Fruit fly (Drosophila melanogaster): ENCODE data around the gene Ama.
A peak's percentile ranks its signal among the peaks of the same experiment; 100 is the strongest.

Ama gene

DNA sequence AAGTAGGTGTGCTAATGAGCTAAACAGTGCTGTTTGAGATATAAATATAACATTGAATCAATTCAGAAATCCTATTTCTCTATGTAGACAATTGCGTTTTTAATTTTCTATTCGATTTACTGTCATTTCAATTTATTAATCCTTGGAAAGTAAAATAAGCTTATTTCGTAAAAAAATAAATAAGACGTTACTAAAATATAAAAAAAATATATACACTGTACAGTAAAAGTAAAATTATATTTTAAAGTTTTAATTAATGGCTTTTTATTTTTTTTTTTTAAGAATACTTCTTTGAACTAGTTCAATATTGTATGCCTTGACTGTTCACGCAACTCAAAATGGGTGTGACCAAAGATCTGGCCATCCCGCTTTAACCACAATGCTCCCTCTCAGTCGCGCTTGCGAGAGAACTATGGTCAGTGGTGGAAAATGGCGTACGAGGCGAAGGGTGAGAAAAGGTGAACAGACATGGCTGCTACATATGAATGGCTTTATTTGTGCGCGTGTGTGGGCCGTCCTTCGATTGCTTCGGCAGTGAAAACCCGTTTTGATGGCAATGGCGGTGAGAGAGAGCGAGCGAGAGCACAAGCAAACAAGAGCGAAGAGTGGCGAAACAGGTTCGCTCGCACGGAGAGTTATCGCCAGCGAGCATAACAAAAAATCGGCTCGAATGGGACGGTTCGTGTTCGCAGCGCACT is 28.9 kb downstream of the Ama start, which contains the start of gene Dfd (continued):
- TF ChIP-seq CG43689 (GFP tag; IDR thresholded peaks at IDR 0.05) (no peak), salm (tag; optimal IDR thresholded peaks at IDR 0.05) (no peak), ci (GFP tag; IDR thresholded peaks at IDR 0.05) (no peak; the same call in 2 of the 3 replicates), Sry-β (GFP tag; optimal IDR thresholded peaks at IDR 0.05) (no peak), CG33557 (GFP tag; optimal IDR thresholded peaks at IDR 0.05) (peak; percentile 29), CG13123 (GFP tag; optimal IDR thresholded peaks at IDR 0.05) (peak; percentile 10), gce (GFP tag; IDR thresholded peaks at IDR 0.05) (no peak), CG10654 (GFP tag; optimal IDR thresholded peaks at IDR 0.05) (peak; percentile 1), Nf-YC (tag; optimal IDR thresholded peaks at IDR 0.05) (peak; percentile 99), Trl (optimal IDR thresholded peaks at IDR 0.05) (peak; percentile 76), Trl (GFP tag; optimal IDR thresholded peaks at IDR 0.05) (no peak), H2.0 (GFP tag; IDR thresholded peaks at IDR 0.05) (peak; percentile 30), B-H1 (GFP tag; IDR thresholded peaks at IDR 0.05) (no peak), CG12299 (tag; optimal IDR thresholded peaks at IDR 0.05) (no peak), CG11695 (GFP tag; IDR thresholded peaks at IDR 0.05) (0 out of 3 replicates have a peak, but pooled peaks have one; percentile 35), CG11560 (tag; IDR thresholded peaks at IDR 0.05) (no peak), CG8765 (GFP tag; IDR thresholded peaks at IDR 0.05) (peak; percentile 28; the same call in 1 of the 2 replicates), Stat92E (GFP tag; optimal IDR thresholded peaks at IDR 0.05) (no peak), CG18599 (GFP tag; optimal IDR thresholded peaks at IDR 0.05) (peak; percentile 42), CG13894 (tag; optimal IDR thresholded peaks at IDR 0.05) (no peak), eyg (GFP tag; optimal IDR thresholded peaks at IDR 0.05) (no peak), gfzf (GFP tag; optimal IDR thresholded peaks at IDR 0.05) (no peak), pros (GFP tag; optimal IDR thresholded peaks at IDR 0.05) (peak; percentile 15), Lhr (GFP tag; optimal IDR thresholded peaks at IDR 0.05) (no peak), zfh2 (GFP tag; optimal IDR thresholded peaks at IDR 0.05) (no peak), wor (GFP tag; IDR thresholded peaks at IDR 0.05) (no peak), CG16813 (GFP tag; IDR thresholded peaks at IDR 0.05; ENCODE audit: partially characterized antibody) (no peak; the same call in 2 of the 3 replicates), CG31365 (tag; optimal IDR thresholded peaks at IDR 0.05) (no peak), HHEX (GFP tag; optimal IDR thresholded peaks at IDR 0.05) (no peak), Lpt (GFP tag; optimal IDR thresholded peaks at IDR 0.05) (no peak), bsh (GFP tag; optimal IDR thresholded peaks at IDR 0.05) (no peak), CG11456 (GFP tag; IDR thresholded peaks at IDR 0.05) (no peak), sna (GFP tag; IDR thresholded peaks at IDR 0.05; ENCODE audit: partially characterized antibody) (no peak), stc (GFP tag; IDR thresholded peaks at IDR 0.05) (no peak), Taf1 (GFP tag; IDR thresholded peaks at IDR 0.05) (no peak), MBD-R2 (GFP tag; IDR thresholded peaks at IDR 0.05) (peak; percentile 25; the same call in 1 of the 2 replicates), CG16779 (GFP tag; IDR thresholded peaks at IDR 0.05) (no peak), CG7987 (GFP tag; optimal IDR thresholded peaks at IDR 0.05) (no peak)

DNA sequence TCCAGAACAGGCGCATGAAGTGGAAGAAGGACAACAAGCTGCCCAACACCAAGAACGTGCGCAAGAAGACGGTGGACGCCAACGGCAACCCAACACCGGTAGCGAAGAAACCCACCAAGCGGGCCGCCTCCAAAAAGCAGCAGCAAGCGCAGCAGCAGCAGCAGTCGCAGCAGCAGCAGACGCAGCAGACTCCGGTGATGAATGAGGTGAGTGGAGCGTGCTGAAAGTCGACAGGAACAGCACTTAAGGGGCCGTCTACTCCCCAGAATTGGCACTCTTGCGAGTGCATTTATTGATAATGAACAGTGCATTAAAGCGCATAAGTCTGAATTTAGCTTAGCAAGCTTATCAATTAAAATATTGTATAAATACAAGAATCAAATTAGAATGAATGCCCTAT is 38.8 kb downstream of the Ama start:
- TF ChIP-seq CG11085 (GFP tag; IDR thresholded peaks at IDR 0.05) (no peak), p53 (GFP tag; optimal IDR thresholded peaks at IDR 0.05) (no peak), B-H2 (GFP tag; optimal IDR thresholded peaks at IDR 0.05) (no peak), sisA (GFP tag; IDR thresholded peaks at IDR 0.05) (no peak), Fer1 (GFP tag; optimal IDR thresholded peaks at IDR 0.05) (no peak), CG32532 (GFP tag; IDR thresholded peaks at IDR 0.05) (no peak), bcd (GFP tag; optimal IDR thresholded peaks at IDR 0.05) (no peak), CG7963 (GFP tag; IDR thresholded peaks at IDR 0.05; ENCODE audit: partially characterized antibody) (no peak), CG33557 (GFP tag; optimal IDR thresholded peaks at IDR 0.05) (no peak), CG18619 (GFP tag; optimal IDR thresholded peaks at IDR 0.05) (no peak), D19B (GFP tag; optimal IDR thresholded peaks at IDR 0.05) (no peak), Sox100B (GFP tag; optimal IDR thresholded peaks at IDR 0.05) (no peak), Dip3 (GFP tag; optimal IDR thresholded peaks at IDR 0.05) (no peak), MBD-R2 (GFP tag; IDR thresholded peaks at IDR 0.05) (no peak), bowl (GFP tag; IDR thresholded peaks at IDR 0.05) (no peak)

Measured in whole organism, embryonic.